Fruit fly (Drosophila melanogaster): ENCODE results near the gene CG7271.

Gene CG7271

dm6 chr3L:18622422-18622739 lies 33.8 kb downstream of the CG7271 start, which contains the start of gene bora (continued):
- TF ChIP-seq Trl (optimal IDR thresholded peaks at IDR 0.05): no peak
- TF ChIP-seq Trl (GFP tag; optimal IDR thresholded peaks at IDR 0.05): no peak
- no peak for TF ChIP-seq CG7963 (GFP tag; IDR thresholded peaks at IDR 0.05; ENCODE audit: partially characterized antibody)
- TF ChIP-seq stwl (tag; optimal IDR thresholded peaks at IDR 0.05): peak; percentile 47
- TF ChIP-seq chinmo (GFP tag; IDR thresholded peaks at IDR 0.05; ENCODE audit: partially characterized antibody): no peak
- no peak for TF ChIP-seq Doc3 (GFP tag; IDR thresholded peaks at IDR 0.05; ENCODE audit: partially characterized antibody)
- no peak for TF ChIP-seq CG13894 (tag; optimal IDR thresholded peaks at IDR 0.05)
- TF ChIP-seq CG17186 (GFP tag; optimal IDR thresholded peaks at IDR 0.05): peak; percentile 21
- TF ChIP-seq CG3847 (GFP tag; IDR thresholded peaks at IDR 0.05): no peak
- no peak for TF ChIP-seq CG4820 (GFP tag; optimal IDR thresholded peaks at IDR 0.05)
- no peak for TF ChIP-seq Fer1 (GFP tag; optimal IDR thresholded peaks at IDR 0.05)
- TF ChIP-seq otp (GFP tag; IDR thresholded peaks at IDR 0.05): no peak
- TF ChIP-seq BEAF-32 (GFP tag; optimal IDR thresholded peaks at IDR 0.05): peak; percentile 44
- no peak for TF ChIP-seq Dip3 (GFP tag; optimal IDR thresholded peaks at IDR 0.05)
- TF ChIP-seq CG1529 (GFP tag; optimal IDR thresholded peaks at IDR 0.05): no peak
- TF ChIP-seq fd102C (GFP tag; optimal IDR thresholded peaks at IDR 0.05): no peak
- TF ChIP-seq H15 (GFP tag; IDR thresholded peaks at IDR 0.05): no peak
- peak; percentile 56 for TF ChIP-seq Med (GFP tag)
- TF ChIP-seq slbo (GFP tag; IDR thresholded peaks at IDR 0.05): no peak
- TF ChIP-seq MTF-1 (GFP tag; optimal IDR thresholded peaks at IDR 0.05; ENCODE audit: borderline replicate concordance): no peak
- 0 out of 2 replicates have a peak, but pooled peaks have one; percentile 33 for TF ChIP-seq MBD-R2 (GFP tag; IDR thresholded peaks at IDR 0.05)
- peak; percentile 16 for TF ChIP-seq nmo (GFP tag; optimal IDR thresholded peaks at IDR 0.05)
- TF ChIP-seq Scr (GFP tag; IDR thresholded peaks at IDR 0.05; ENCODE audit: partially characterized antibody): no peak
- TF ChIP-seq gem (tag; optimal IDR thresholded peaks at IDR 0.05): no peak
- no peak for TF ChIP-seq Dek (tag; optimal IDR thresholded peaks at IDR 0.05)
- no peak for TF ChIP-seq TFAM (GFP tag; optimal IDR thresholded peaks at IDR 0.05)
- TF ChIP-seq CG8944 (GFP tag; optimal IDR thresholded peaks at IDR 0.05): peak; percentile 24
- TF ChIP-seq Ets65A (GFP tag): peak; percentile 63
- TF ChIP-seq Pdp1 (GFP tag; optimal IDR thresholded peaks at IDR 0.05): peak in 1 of 2 experiments; percentile 20
- no peak for TF ChIP-seq MESR4 (GFP tag; optimal IDR thresholded peaks at IDR 0.05)
- no peak for TF ChIP-seq croc (GFP tag; conservative IDR thresholded peaks at IDR 0.05)
- TF ChIP-seq caup (GFP tag; optimal IDR thresholded peaks at IDR 0.05; ENCODE audit: severe bottlenecking): no peak
- TF ChIP-seq bowl (GFP tag; IDR thresholded peaks at IDR 0.05): no peak
- no peak for TF ChIP-seq Chrac-16 (GFP tag; optimal IDR thresholded peaks at IDR 0.05)
- TF ChIP-seq Drgx (GFP tag; IDR thresholded peaks at IDR 0.05): no peak
- TF ChIP-seq CG1603 (tag; optimal IDR thresholded peaks at IDR 0.05): peak; percentile 1
- no peak for TF ChIP-seq nau (GFP tag; optimal IDR thresholded peaks at IDR 0.05)
- no peak for TF ChIP-seq tgo (GFP tag; IDR thresholded peaks at IDR 0.05)
- peak; percentile 25 for TF ChIP-seq maf-S (GFP tag; optimal IDR thresholded peaks at IDR 0.05)
- TF ChIP-seq CG11093 (GFP tag; IDR thresholded peaks at IDR 0.05): no peak
- no peak for TF ChIP-seq CG13624 (GFP tag; optimal IDR thresholded peaks at IDR 0.05)
- TF ChIP-seq dpn (GFP tag; optimal IDR thresholded peaks at IDR 0.05): peak in 1 of 2 experiments; percentile 14
- TF ChIP-seq CG2116 (GFP tag; optimal IDR thresholded peaks at IDR 0.05): peak; percentile 74
- no peak for TF ChIP-seq sima (GFP tag; optimal IDR thresholded peaks at IDR 0.05)
- TF ChIP-seq E2f2 (GFP tag; IDR thresholded peaks at IDR 0.05): peak; percentile 92
- TF ChIP-seq CG11085 (GFP tag; IDR thresholded peaks at IDR 0.05): no peak
- no peak for TF ChIP-seq CG3163 (GFP tag; optimal IDR thresholded peaks at IDR 0.05)
- peak; percentile 24 for TF ChIP-seq CoRest (tag; optimal IDR thresholded peaks at IDR 0.05)
- TF ChIP-seq rib (GFP tag; IDR thresholded peaks at IDR 0.05): no peak
- peak; percentile 14 for TF ChIP-seq CG30020 (tag; optimal IDR thresholded peaks at IDR 0.05)
- no peak for TF ChIP-seq Aef1 (GFP tag; IDR thresholded peaks at IDR 0.05)
- peak; percentile 73 for TF ChIP-seq Sin3A (optimal IDR thresholded peaks at IDR 0.05)
